Worm (Caenorhabditis elegans) whole organism, L1 larva: ENCODE results near the gene F10E9.5.

Experiments used
- C04F5.9 ChIP-seq: sonication (generic microtip); optimal IDR thresholded peaks from 2 replicates; lab custom pipeline; 2016; ENCODE audit warnings: missing genetic modification characterization, missing compliant biosample characterization
- C16A3.4 ChIP-seq: fragments of 150-350 bp; optimal IDR thresholded peaks from 2 replicates; lab custom pipeline; 2014; ENCODE audit warnings: missing biosample characterization, missing genetic modification characterization
- Y116A8C.19 ChIP-seq: sonication (generic microtip); optimal IDR thresholded peaks from 2 replicates; lab custom pipeline; 2016; ENCODE audit warnings: missing compliant biosample characterization, missing genetic modification characterization, borderline replicate concordance
- alr-1 ChIP-seq: fragments of 200-800 bp; sonication (Bioruptor generic); optimal IDR thresholded peaks from 2 replicates; lab custom pipeline; 2018; ENCODE audit warnings: borderline replicate concordance, mild to moderate bottlenecking, missing genetic modification characterization, missing compliant biosample characterization
- blmp-1 ChIP-seq: fragments of 150-350 bp; optimal IDR thresholded peaks from 2 replicates; lab custom pipeline; 2014; ENCODE audit warnings: missing biosample characterization, missing genetic modification characterization
- ceh-63 ChIP-seq: fragments of 200-800 bp; sonication (Bioruptor generic); optimal IDR thresholded peaks from 2 replicates; lab custom pipeline; 2018; ENCODE audit warnings: mild to moderate bottlenecking, missing genetic modification characterization, missing compliant biosample characterization
- dpl-1 ChIP-seq, 3 experiments: fragments of 150-350 bp in 2 of 3; sonication (generic microtip) in 1 of 3; optimal IDR thresholded peaks; 2 replicates each; lab custom pipeline; 2014 to 2017; ENCODE audit warnings: missing biosample characterization in 3 of 3, missing genetic modification characterization in 3 of 3, missing genetic modification reagents in 3 of 3
- dsc-1 ChIP-seq: sonication (generic microtip); optimal IDR thresholded peaks from 2 replicates; lab custom pipeline; 2016; ENCODE audit warnings: mild to moderate bottlenecking, missing genetic modification characterization, missing compliant biosample characterization
- efl-1 ChIP-seq, 4 experiments: fragments of 150-350 bp; optimal IDR thresholded peaks in 3 of 4; peaks in 1 of 4; 1 replicate in 1 of 4; 2 replicates in 3 of 4; lab custom pipeline; 2014; ENCODE audit warnings: missing biosample characterization in 2 of 4, missing genetic modification characterization in 2 of 4, missing genetic modification reagents in 2 of 4
- efl-3 ChIP-seq: fragments of 200-800 bp; sonication (Bioruptor generic); optimal IDR thresholded peaks from 2 replicates; lab custom pipeline; 2018; ENCODE audit warnings: mild to moderate bottlenecking, missing genetic modification characterization, missing compliant biosample characterization
- egl-13 ChIP-seq: sonication (generic microtip); optimal IDR thresholded peaks from 2 replicates; lab custom pipeline; 2016; ENCODE audit warnings: missing genotype, missing genetic modification reagents, missing genetic modification characterization, missing compliant biosample characterization
- elt-3 ChIP-seq, 6 experiments: fragments of 150-350 bp in 1 of 6; sonication (generic microtip); optimal IDR thresholded peaks; 2 replicates each; lab custom pipeline; 2017 to 2018; ENCODE audit warnings: missing biosample characterization in 6 of 6, missing genetic modification characterization in 6 of 6, inconsistent platforms in 1 of 6
- ets-5 ChIP-seq: fragments of 200-800 bp; sonication (Bioruptor generic); IDR thresholded peaks from 2 replicates; pipeline ENCODE4 v1.3.6; 2022; ENCODE audit warnings: missing genetic modification characterization, missing compliant biosample characterization
- fkh-4 ChIP-seq: sonication (generic microtip); optimal IDR thresholded peaks from 2 replicates; lab custom pipeline; 2016; ENCODE audit warnings: missing compliant biosample characterization, missing genetic modification characterization, borderline replicate concordance
- fos-1 ChIP-seq: fragments of 150-350 bp; optimal IDR thresholded peaks from 2 replicates; lab custom pipeline; 2014; ENCODE audit warnings: missing biosample characterization, missing genetic modification characterization
- grh-1 ChIP-seq: fragments of 200-800 bp; sonication (Bioruptor generic); IDR thresholded peaks from 2 replicates; pipeline ENCODE4 v1.3.6; 2022; ENCODE audit warnings: missing genetic modification reagents, missing genetic modification characterization, missing compliant biosample characterization
- hlh-17 ChIP-seq: fragments of 200-800 bp; sonication (Bioruptor generic); optimal IDR thresholded peaks from 2 replicates; lab custom pipeline; 2018; ENCODE audit warnings: missing genetic modification characterization, mild to moderate bottlenecking, missing compliant biosample characterization, moderate library complexity, borderline replicate concordance
- irx-1 ChIP-seq: sonication (generic microtip); optimal IDR thresholded peaks from 2 replicates; lab custom pipeline; 2016; ENCODE audit warnings: missing genetic modification characterization, missing compliant biosample characterization
- lin-15B ChIP-seq: fragments of 150-350 bp; sonication (generic microtip); optimal IDR thresholded peaks from 3 replicates; lab custom pipeline; 2014; ENCODE audit warnings: missing biosample characterization, missing genetic modification characterization
- mab-9 ChIP-seq: fragments of 200-800 bp; sonication (Bioruptor generic); IDR thresholded peaks from 2 replicates; pipeline ENCODE4 v1.3.6; 2022; ENCODE audit warnings: missing genetic modification reagents, missing genetic modification characterization, missing compliant biosample characterization
- nhr-20 ChIP-seq: sonication (generic microtip); optimal IDR thresholded peaks from 2 replicates; lab custom pipeline; 2016; ENCODE audit warnings: mild to moderate bottlenecking, missing genetic modification characterization, missing compliant biosample characterization
- nhr-28 ChIP-seq: fragments of 150-350 bp; optimal IDR thresholded peaks from 2 replicates; lab custom pipeline; 2014; ENCODE audit warnings: missing biosample characterization, missing genetic modification characterization
- nhr-76 ChIP-seq: sonication (generic microtip); optimal IDR thresholded peaks from 2 replicates; lab custom pipeline; 2017; ENCODE audit warnings: missing biosample characterization, missing genetic modification characterization
- nhr-77 ChIP-seq: fragments of 150-350 bp; optimal IDR thresholded peaks from 2 replicates; lab custom pipeline; 2014; ENCODE audit warnings: missing biosample characterization, missing genetic modification characterization
- nhr-84 ChIP-seq: sonication (generic microtip); optimal IDR thresholded peaks from 2 replicates; lab custom pipeline; 2017; ENCODE audit warnings: missing biosample characterization, missing genetic modification characterization
- nhr-85 ChIP-seq: sonication (generic microtip); peaks from one replicate; lab custom pipeline; 2016; ENCODE audit warnings: missing genetic modification characterization, inconsistent platforms, missing compliant biosample characterization
- nhr-90 ChIP-seq: sonication (generic microtip); optimal IDR thresholded peaks from 2 replicates; lab custom pipeline; 2016; ENCODE audit warnings: mild to moderate bottlenecking, missing genetic modification characterization, missing compliant biosample characterization; ENCODE audit not compliant: poor library complexity
- pag-3 ChIP-seq: sonication (generic microtip); optimal IDR thresholded peaks from 2 replicates; lab custom pipeline; 2017; ENCODE audit warnings: missing genetic modification characterization, mild to moderate bottlenecking, missing compliant biosample characterization, antibody characterized with exemption, borderline replicate concordance; ENCODE audit not compliant: insufficient read depth
- pax-3 ChIP-seq: fragments of 200-800 bp; sonication (Bioruptor generic); optimal IDR thresholded peaks from 2 replicates; lab custom pipeline; 2018; ENCODE audit warnings: mild to moderate bottlenecking, missing genetic modification characterization, moderate library complexity, missing compliant biosample characterization
- rnt-1 ChIP-seq: sonication (generic microtip); optimal IDR thresholded peaks from 2 replicates; lab custom pipeline; 2016; ENCODE audit warnings: mild to moderate bottlenecking, missing genetic modification characterization, moderate library complexity, missing compliant biosample characterization
- skn-1 ChIP-seq: fragments of 150-350 bp; optimal IDR thresholded peaks from 2 replicates; lab custom pipeline; 2014; ENCODE audit warnings: missing biosample characterization, missing genetic modification characterization
- snpc-4 ChIP-seq: fragments of 150-350 bp; optimal IDR thresholded peaks from 2 replicates; lab custom pipeline; 2014; ENCODE audit warnings: missing biosample characterization, missing genetic modification characterization
- snu-23 ChIP-seq: sonication (generic microtip); optimal IDR thresholded peaks from 2 replicates; lab custom pipeline; 2016; ENCODE audit warnings: missing genetic modification characterization, missing compliant biosample characterization
- swsn-7 ChIP-seq: sonication (generic microtip); optimal IDR thresholded peaks from 2 replicates; lab custom pipeline; 2016; ENCODE audit warnings: missing genetic modification characterization, missing compliant biosample characterization
- unc-62 ChIP-seq: fragments of 150-350 bp; optimal IDR thresholded peaks from 2 replicates; lab custom pipeline; 2014; ENCODE audit warnings: missing biosample characterization, missing genetic modification reagents, missing genetic modification characterization
- unc-86 ChIP-seq: sonication (generic microtip); optimal IDR thresholded peaks from 2 replicates; lab custom pipeline; 2016; ENCODE audit warnings: missing genetic modification characterization, missing compliant biosample characterization
- zag-1 ChIP-seq: fragments of 150-350 bp; optimal IDR thresholded peaks from 2 replicates; lab custom pipeline; 2014; ENCODE audit warnings: missing biosample characterization, missing genetic modification characterization
- zip-4 ChIP-seq: fragments of 200-800 bp; sonication (Bioruptor generic); optimal IDR thresholded peaks from 2 replicates; lab custom pipeline; 2018; ENCODE audit warnings: mild to moderate bottlenecking, missing genetic modification characterization, moderate library complexity, missing compliant biosample characterization

The F10E9.5 gene

DNA sequence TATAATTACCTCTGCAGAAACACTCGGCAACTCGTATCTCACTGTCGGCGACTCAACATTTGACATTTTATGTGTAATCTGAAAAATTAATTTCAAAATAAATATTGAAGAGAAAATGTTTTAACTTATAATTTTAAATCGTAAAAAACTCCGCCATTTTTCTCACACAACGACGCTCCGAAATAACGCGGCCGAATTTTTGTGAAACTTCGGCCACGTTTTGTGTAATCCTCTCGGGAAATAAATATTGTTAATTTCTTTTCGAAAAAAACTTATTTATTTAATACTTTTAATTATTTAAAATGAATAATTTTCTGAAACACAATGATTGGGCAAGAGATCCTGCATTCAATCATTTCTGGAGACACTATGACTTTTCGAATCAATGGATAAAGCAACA, at the start of gene F10E9.5, which contains the start of gene F10E9.7 (continued):
- TF ChIP-seq swsn-7 (peak; percentile 95), efl-1 (optimal IDR thresholded peaks at IDR 0.05; lab: Kevin White, UChicago) (peak; percentile 75 to 90), efl-1 (GFP tag; optimal IDR thresholded peaks at IDR 0.05 in 1 of 2; lab: Kevin White, UChicago) (peak; percentile 90 to 98), elt-3 (tag; optimal IDR thresholded peaks at IDR 0.05; lab: Kevin White, UChicago) (peak in 3 of 6 experiments; percentile 24 to 85 (median 26)), C04F5.9 (tag; lab: Kevin White, UChicago) (peak; percentile 95), ets-5 (GFP tag; lab: Robert Waterston, UW) (no peak), C16A3.4 (tag; lab: Kevin White, UChicago) (peak; percentile 92), efl-3 (GFP tag; lab: Kevin White, UChicago) (peak; percentile 93), Y116A8C.19 (tag; lab: Kevin White, UChicago) (peak; percentile 99), alr-1 (tag; lab: Kevin White, UChicago) (no peak), pag-3 (tag; lab: Kevin White, UChicago) (peak; percentile 16), grh-1 (GFP tag; lab: Robert Waterston, UW) (no peak; the same call in 1 of the 2 replicates), dsc-1 (tag; lab: Kevin White, UChicago) (peak; percentile 97), fkh-4 (tag; lab: Kevin White, UChicago) (peak; percentile 99), lin-15B (peak; percentile 94), snpc-4 (peak; percentile 75), skn-1 (tag; lab: Kevin White, UChicago) (peak; percentile 91), mab-9 (GFP tag; lab: Robert Waterston, UW) (peak; percentile 91), nhr-20 (tag; lab: Kevin White, UChicago) (peak; percentile 97), ceh-63 (GFP tag; lab: Kevin White, UChicago) (peak; percentile 79), pax-3 (tag; lab: Kevin White, UChicago) (peak; percentile 95), zag-1 (tag; lab: Kevin White, UChicago) (no peak), rnt-1 (tag; lab: Kevin White, UChicago) (peak; percentile 99), nhr-90 (peak; percentile 98), blmp-1 (tag; lab: Kevin White, UChicago) (peak; percentile 88), irx-1 (peak; percentile 98)

DNA sequence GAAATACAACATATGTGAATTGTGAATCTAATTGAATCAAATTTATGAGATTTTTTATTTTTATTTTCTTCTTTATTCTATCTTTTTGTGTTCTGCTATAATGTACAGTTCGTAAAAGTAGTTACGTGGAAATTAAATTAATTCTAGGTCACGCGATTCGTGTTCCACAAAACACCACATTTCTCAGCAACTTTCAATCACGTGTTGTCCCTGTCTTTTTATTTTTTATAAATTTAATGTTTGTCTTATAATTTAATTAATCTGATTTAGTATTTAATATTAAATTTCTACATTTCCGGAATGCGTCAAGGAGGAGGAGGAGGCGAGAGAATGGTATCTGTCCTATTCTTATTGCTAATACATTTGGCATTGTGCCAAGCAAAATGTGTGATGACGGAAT, 49.3 kb upstream of the F10E9.5 start, which contains the start of gene ncr-2:
ncr-2 (plus strand) TSS at position 301 of the 400 bp plus-strand sequence.
- TF ChIP-seq egl-13 (tag; lab: Kevin White, UChicago) (no peak), dpl-1 (GFP tag; optimal IDR thresholded peaks at IDR 0.05; lab: Kevin White, UChicago) (no peak), nhr-76 (tag; lab: Kevin White, UChicago) (no peak), dsc-1 (tag; lab: Kevin White, UChicago) (no peak), lin-15B (no peak), nhr-77 (no peak), mab-9 (GFP tag; lab: Robert Waterston, UW) (no peak), swsn-7 (no peak), snu-23 (GFP tag; lab: Kevin White, UChicago) (no peak), unc-62 (GFP tag; lab: Kevin White, UChicago) (no peak), fos-1 (no peak), Y116A8C.19 (tag; lab: Kevin White, UChicago) (no peak), efl-3 (GFP tag; lab: Kevin White, UChicago) (no peak), nhr-85 (no peak), unc-86 (tag; lab: Kevin White, UChicago) (no peak), nhr-28 (tag; lab: Kevin White, UChicago) (no peak), hlh-17 (GFP tag; lab: Kevin White, UChicago) (no peak), zip-4 (GFP tag; lab: Kevin White, UChicago) (no peak), nhr-84 (tag; lab: Kevin White, UChicago) (no peak)
